Worm (Caenorhabditis elegans): ENCODE measurements around the gene lst-6.

- TF ChIP-seq ztf-23 (GFP tag; IDR thresholded peaks at IDR 0.05): no peak
- TF ChIP-seq flt-1 (GFP tag; IDR thresholded peaks at IDR 0.05): no peak
- TF ChIP-seq T22C8.4 (GFP tag; IDR thresholded peaks at IDR 0.05): no peak
- TF ChIP-seq cog-1 (tag; optimal IDR thresholded peaks at IDR 0.05): no peak
- TF ChIP-seq med-1 (GFP tag; optimal IDR thresholded peaks at IDR 0.05; ENCODE audit: insufficient read depth): no peak
- no peak for TF ChIP-seq ref-1 (GFP tag; conservative IDR thresholded peaks at IDR 0.05)
Observed at ce11 chrII:7012592-7012991, 9.7 kb downstream of the lst-6 start, which contains the start of gene sqv-7.
